Worm (Caenorhabditis elegans) whole organism, midembryonic: ENCODE data around the gene gsp-2.

Experiments
- T22C8.4 ChIP-seq: fragments of 200-800 bp; sonication (Bioruptor generic); IDR thresholded peaks from 2 replicates; pipeline ENCODE4 v1.3.6; 2022; ENCODE audit warnings: missing genetic modification characterization, missing compliant biosample characterization
- cog-1 ChIP-seq: sonication (generic microtip); optimal IDR thresholded peaks from 2 replicates; lab custom pipeline; 2016; ENCODE audit warnings: missing genetic modification characterization, missing compliant biosample characterization
- flt-1 ChIP-seq: fragments of 200-800 bp; sonication (Bioruptor generic); IDR thresholded peaks from 2 replicates; pipeline ENCODE4 v1.3.6; 2022; ENCODE audit warnings: missing genetic modification characterization, missing compliant biosample characterization
- ref-1 ChIP-seq: fragments of 200-800 bp; sonication (Bioruptor generic); conservative IDR thresholded peaks from 2 replicates; pipeline ENCODE4 v1.3.6; 2022; ENCODE audit warnings: missing genetic modification reagents, missing genetic modification characterization, missing compliant biosample characterization
- tab-1 ChIP-seq: fragments of 200-800 bp; sonication (Bioruptor generic); IDR thresholded peaks from 2 replicates; pipeline ENCODE4 v1.3.6; 2022; ENCODE audit warnings: missing genetic modification characterization, missing compliant biosample characterization
- ztf-23 ChIP-seq: fragments of 200-800 bp; sonication (Bioruptor generic); IDR thresholded peaks from 2 replicates; pipeline ENCODE4 v1.3.6; 2022; ENCODE audit warnings: missing genetic modification reagents, missing genetic modification characterization, missing compliant biosample characterization
- ztf-29 ChIP-seq: fragments of 200-800 bp; sonication (Bioruptor generic); IDR thresholded peaks from 2 replicates; pipeline ENCODE4 v1.3.6; 2022; ENCODE audit warnings: missing genetic modification reagents, missing genetic modification characterization, missing compliant biosample characterization

DNA sequence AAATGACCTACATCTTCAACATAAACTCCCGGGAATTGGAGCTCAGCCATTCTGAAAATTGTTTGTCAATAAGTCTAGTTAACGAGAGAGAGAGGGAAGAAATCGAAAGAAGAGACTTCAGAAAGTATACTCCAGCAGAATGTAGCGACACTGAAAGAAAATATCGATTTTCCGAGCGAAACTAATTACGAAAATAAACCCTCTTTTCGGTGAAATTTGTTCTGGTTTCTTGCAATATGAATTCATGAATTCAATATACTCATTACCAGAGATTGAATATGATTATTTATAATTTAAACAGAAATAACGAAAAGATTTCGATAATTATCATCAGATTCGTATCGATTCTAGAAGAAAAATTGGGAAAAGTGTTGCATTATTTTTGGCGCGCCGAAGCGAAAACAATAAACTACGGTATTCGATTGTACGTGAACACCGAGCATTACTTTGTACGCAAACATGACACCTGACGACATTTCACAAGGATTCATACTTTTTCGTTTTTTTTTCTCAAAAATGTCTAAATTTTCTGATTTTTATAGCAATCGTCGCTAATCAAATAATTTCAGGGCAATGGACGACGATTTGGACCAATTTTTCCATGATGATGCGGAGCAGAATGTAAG, 45.3 kb downstream of the gsp-2 start, which contains the start of the genes hmg-4 and T20B12.3:
- no peak for TF ChIP-seq T22C8.4
- TF ChIP-seq ztf-29: no peak
- no peak for TF ChIP-seq ztf-23 (GFP tag; lab: Robert Waterston, UW)
- no peak for TF ChIP-seq ref-1 (GFP tag; lab: Robert Waterston, UW)
- TF ChIP-seq flt-1 (GFP tag; lab: Robert Waterston, UW): no peak
- no peak for TF ChIP-seq tab-1
- TF ChIP-seq cog-1 (tag; lab: Kevin White, UChicago): no peak
